Fruit fly (Drosophila melanogaster): Measurements from ENCODE around the gene Prdm13.

dm6 chr3L:6125409-6125689 is 37.6 kb upstream of the Prdm13 start:
- TF ChIP-seq Sin3A (optimal IDR thresholded peaks at IDR 0.05) (no peak), psq (optimal IDR thresholded peaks at IDR 0.05) (no peak)

Data from Kc167 (cell line).